Worm (Caenorhabditis elegans): ENCODE results near the gene Y47D3A.14.

- TF ChIP-seq ama-1 (optimal IDR thresholded peaks at IDR 0.05): no peak
- no peak for TF ChIP-seq unc-62 (GFP tag; optimal IDR thresholded peaks at IDR 0.05)
- TF ChIP-seq hlh-17 (GFP tag; optimal IDR thresholded peaks at IDR 0.05; ENCODE audit: borderline replicate concordance): no peak
- TF ChIP-seq jun-1 (tag; optimal IDR thresholded peaks at IDR 0.05): no peak
- no peak for TF ChIP-seq snpc-4 (tag; optimal IDR thresholded peaks at IDR 0.05)
- no peak for TF ChIP-seq aha-1 (tag; optimal IDR thresholded peaks at IDR 0.05)
- no peak for TF ChIP-seq lir-3 (tag; optimal IDR thresholded peaks at IDR 0.05; ENCODE audit: poor library complexity)
These were observed 12.2 kb upstream of the Y47D3A.14 start for ce11 chrIII:11248897-11249296.
